Worm (Caenorhabditis elegans) whole organism, mixed stage, embryonic: ENCODE measurements around the gene acy-3.
A peak's percentile ranks its signal among the peaks of the same experiment; 100 is the strongest.

Experiments
- M03D4.4 ChIP-seq: sonication (generic microtip); optimal IDR thresholded peaks from 2 replicates; lab custom pipeline; 2017; ENCODE audit warnings: mild to moderate bottlenecking, missing genetic modification characterization, missing compliant biosample characterization
- bed-3 ChIP-seq: fragments of 200-800 bp; sonication (Bioruptor generic); optimal IDR thresholded peaks from 3 replicates; lab custom pipeline; 2018; ENCODE audit warnings: mild to moderate bottlenecking, missing genetic modification characterization, moderate library complexity, missing compliant biosample characterization
- blmp-1 ChIP-seq: fragments of 150-350 bp; optimal IDR thresholded peaks from 2 replicates; lab custom pipeline; 2014; ENCODE audit warnings: missing biosample characterization, missing genetic modification characterization
- ceh-39 ChIP-seq: fragments of 150-350 bp; optimal IDR thresholded peaks from 2 replicates; lab custom pipeline; 2014; ENCODE audit warnings: missing biosample characterization, missing genetic modification characterization
- ceh-43 ChIP-seq: fragments of 200-800 bp; sonication (Bioruptor generic); optimal IDR thresholded peaks from 2 replicates; lab custom pipeline; 2018; ENCODE audit warnings: mild to moderate bottlenecking, missing genetic modification characterization, moderate library complexity, missing compliant biosample characterization
- ceh-83 ChIP-seq: fragments of 200-800 bp; sonication (Bioruptor generic); optimal IDR thresholded peaks from 2 replicates; lab custom pipeline; 2018; ENCODE audit warnings: mild to moderate bottlenecking, missing genetic modification characterization, missing compliant biosample characterization
- ces-1 ChIP-seq: fragments of 150-350 bp; optimal IDR thresholded peaks from 2 replicates; lab custom pipeline; 2014; ENCODE audit warnings: missing biosample characterization, missing genetic modification reagents, missing genetic modification characterization
- cnd-1 ChIP-seq: fragments of 200-800 bp; sonication (Bioruptor generic); optimal IDR thresholded peaks from 2 replicates; lab custom pipeline; 2018; ENCODE audit warnings: mild to moderate bottlenecking, missing genetic modification characterization, missing compliant biosample characterization
- elt-1 ChIP-seq: sonication (generic microtip); optimal IDR thresholded peaks from 2 replicates; lab custom pipeline; 2017; ENCODE audit warnings: missing genetic modification characterization, mild to moderate bottlenecking, missing compliant biosample characterization, antibody characterized with exemption, moderate library complexity, borderline replicate concordance; ENCODE audit not compliant: insufficient read depth
- elt-3 ChIP-seq: fragments of 150-350 bp; optimal IDR thresholded peaks from 2 replicates; lab custom pipeline; 2014; ENCODE audit warnings: missing biosample characterization, missing genetic modification characterization
- flh-1 ChIP-seq: fragments of 200-800 bp; sonication (Bioruptor generic); optimal IDR thresholded peaks from 2 replicates; lab custom pipeline; 2018; ENCODE audit warnings: mild to moderate bottlenecking, missing genetic modification characterization, moderate library complexity, missing compliant biosample characterization
- ham-2 ChIP-seq: fragments of 200-800 bp; sonication (Bioruptor generic); optimal IDR thresholded peaks from 2 replicates; lab custom pipeline; 2018; ENCODE audit warnings: mild to moderate bottlenecking, missing genetic modification characterization, missing compliant biosample characterization
- hlh-1 ChIP-seq: fragments of 150-350 bp; optimal IDR thresholded peaks from 2 replicates; lab custom pipeline; 2014; ENCODE audit warnings: missing biosample characterization, missing genetic modification reagents, missing genetic modification characterization
- lin-13 ChIP-seq: fragments of 150-350 bp; optimal IDR thresholded peaks from 2 replicates; lab custom pipeline; 2014; ENCODE audit warnings: missing biosample characterization, missing genetic modification characterization
- lin-32 ChIP-seq: fragments of 200-800 bp; sonication (Bioruptor generic); optimal IDR thresholded peaks from 2 replicates; lab custom pipeline; 2018; ENCODE audit warnings: mild to moderate bottlenecking, missing genetic modification characterization, missing compliant biosample characterization
- lsy-2 ChIP-seq: fragments of 150-350 bp; optimal IDR thresholded peaks from 2 replicates; lab custom pipeline; 2014; ENCODE audit warnings: missing biosample characterization, missing genetic modification characterization
- mab-5 ChIP-seq: fragments of 150-350 bp; optimal IDR thresholded peaks from 2 replicates; lab custom pipeline; 2014; ENCODE audit warnings: missing biosample characterization, missing genetic modification characterization
- mep-1 ChIP-seq: fragments of 150-350 bp; optimal IDR thresholded peaks from 2 replicates; lab custom pipeline; 2017; ENCODE audit warnings: missing biosample characterization, missing genetic modification reagents, missing genetic modification characterization, inconsistent platforms
- mls-2 ChIP-seq: sonication (generic microtip); optimal IDR thresholded peaks from 2 replicates; lab custom pipeline; 2016; ENCODE audit warnings: mild to moderate bottlenecking, missing genetic modification characterization, moderate library complexity, missing compliant biosample characterization
- nhr-12 ChIP-seq: fragments of 150-350 bp; optimal IDR thresholded peaks from 2 replicates; lab custom pipeline; 2014; ENCODE audit warnings: missing biosample characterization, missing genetic modification characterization
- nhr-2 ChIP-seq: fragments of 150-350 bp; optimal IDR thresholded peaks from 2 replicates; lab custom pipeline; 2014; ENCODE audit warnings: missing biosample characterization, missing genetic modification characterization
- nhr-237 ChIP-seq: fragments of 150-350 bp; optimal IDR thresholded peaks from 2 replicates; lab custom pipeline; 2014; ENCODE audit warnings: missing biosample characterization, missing genetic modification characterization
- nhr-28 ChIP-seq: fragments of 150-350 bp; optimal IDR thresholded peaks from 2 replicates; lab custom pipeline; 2014; ENCODE audit warnings: missing biosample characterization, missing genetic modification characterization
- nhr-76 ChIP-seq: sonication (generic microtip); optimal IDR thresholded peaks from 2 replicates; lab custom pipeline; 2017; ENCODE audit warnings: missing biosample characterization, missing genetic modification characterization
- pha-4 ChIP-seq: fragments of 150-350 bp; optimal IDR thresholded peaks from 2 replicates; lab custom pipeline; 2018; ENCODE audit warnings: missing biosample characterization, missing genetic modification reagents, missing genetic modification characterization
- sem-2 ChIP-seq: fragments of 200-800 bp; sonication (Bioruptor generic); optimal IDR thresholded peaks from 2 replicates; lab custom pipeline; 2018; ENCODE audit warnings: mild to moderate bottlenecking, missing genetic modification characterization, missing compliant biosample characterization
- snpc-4 ChIP-seq: fragments of 150-350 bp; optimal IDR thresholded peaks from 2 replicates; lab custom pipeline; 2014; ENCODE audit warnings: missing biosample characterization, missing genetic modification characterization
- sptf-1 ChIP-seq: sonication (generic microtip); optimal IDR thresholded peaks from 2 replicates; lab custom pipeline; 2017; ENCODE audit warnings: mild to moderate bottlenecking, missing genetic modification characterization, moderate library complexity, missing compliant biosample characterization
- tbx-8 ChIP-seq: fragments of 200-800 bp; sonication (Bioruptor generic); optimal IDR thresholded peaks from 2 replicates; lab custom pipeline; 2018; ENCODE audit warnings: mild to moderate bottlenecking, missing genetic modification characterization, moderate library complexity, missing compliant biosample characterization
- unc-120 ChIP-seq: sonication (generic microtip); optimal IDR thresholded peaks from 2 replicates; lab custom pipeline; 2017; ENCODE audit warnings: missing genetic modification characterization, missing compliant biosample characterization; ENCODE audit not compliant: poor library complexity, severe bottlenecking
- unc-39 ChIP-seq: fragments of 150-350 bp; optimal IDR thresholded peaks from 2 replicates; lab custom pipeline; 2014; ENCODE audit warnings: missing biosample characterization, missing genetic modification characterization
- zip-8 ChIP-seq: fragments of 150-350 bp; optimal IDR thresholded peaks from 2 replicates; lab custom pipeline; 2014; ENCODE audit warnings: missing biosample characterization, missing genetic modification characterization
- ztf-11 ChIP-seq: fragments of 150-350 bp; optimal IDR thresholded peaks from 2 replicates; lab custom pipeline; 2014; ENCODE audit warnings: missing biosample characterization, missing genetic modification characterization

acy-3 gene

DNA sequence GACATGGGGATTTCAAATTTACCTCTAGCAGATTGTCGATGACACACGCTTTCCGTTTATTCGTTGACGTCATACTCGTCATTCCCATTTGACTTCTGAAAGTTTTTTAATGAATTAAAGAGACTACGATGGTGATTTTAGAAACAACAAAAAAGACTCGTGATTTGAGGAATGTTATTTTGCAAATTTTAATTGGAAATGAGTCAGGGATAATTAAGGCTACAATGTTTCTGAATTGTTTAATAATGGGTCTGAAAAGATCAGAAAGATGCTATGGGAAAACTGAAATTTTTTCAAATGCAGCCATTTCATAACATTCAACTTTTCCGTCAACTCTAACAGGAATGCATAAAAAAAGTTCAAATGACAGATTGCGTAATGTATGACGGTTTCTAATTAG, 20.8 kb downstream of the acy-3 start, which contains the start of gene C44F1.1:
Gene C44F1.1, minus strand, starts transcription at position 101 of the 400 bp plus-strand sequence.
- TF ChIP-seq lin-13 (no peak), unc-120 (no peak), nhr-76 (tag; lab: Kevin White, UChicago) (no peak), elt-1 (tag; lab: Kevin White, UChicago) (no peak), bed-3 (GFP tag; lab: Kevin White, UChicago) (no peak), M03D4.4 (tag; lab: Kevin White, UChicago) (no peak), zip-8 (tag; lab: Kevin White, UChicago) (peak; percentile 34), elt-3 (tag; lab: Kevin White, UChicago) (no peak)

DNA sequence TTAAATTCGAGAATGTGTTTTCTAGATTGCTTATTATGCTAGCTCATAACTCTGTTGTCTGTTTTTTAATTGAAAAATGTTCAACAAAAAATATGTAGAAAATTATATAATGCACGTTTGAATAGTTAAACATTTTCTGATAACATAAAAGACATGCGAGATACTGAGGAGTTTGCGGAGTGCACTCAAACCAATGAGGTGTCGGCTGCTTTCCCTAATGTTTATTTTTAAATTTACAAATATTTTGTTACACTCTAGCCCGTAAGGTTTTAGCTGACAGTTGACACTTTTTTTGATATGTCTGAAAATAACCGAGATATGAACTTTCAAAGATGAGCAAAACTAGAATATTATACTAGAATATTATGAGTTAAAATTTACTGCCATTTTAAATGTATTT, 21.7 kb downstream of the acy-3 start:
- TF ChIP-seq M03D4.4 (tag; lab: Kevin White, UChicago) (no peak), sptf-1 (tag; lab: Kevin White, UChicago) (no peak), tbx-8 (GFP tag; lab: Kevin White, UChicago) (no peak), sem-2 (GFP tag; lab: Kevin White, UChicago) (no peak)

DNA sequence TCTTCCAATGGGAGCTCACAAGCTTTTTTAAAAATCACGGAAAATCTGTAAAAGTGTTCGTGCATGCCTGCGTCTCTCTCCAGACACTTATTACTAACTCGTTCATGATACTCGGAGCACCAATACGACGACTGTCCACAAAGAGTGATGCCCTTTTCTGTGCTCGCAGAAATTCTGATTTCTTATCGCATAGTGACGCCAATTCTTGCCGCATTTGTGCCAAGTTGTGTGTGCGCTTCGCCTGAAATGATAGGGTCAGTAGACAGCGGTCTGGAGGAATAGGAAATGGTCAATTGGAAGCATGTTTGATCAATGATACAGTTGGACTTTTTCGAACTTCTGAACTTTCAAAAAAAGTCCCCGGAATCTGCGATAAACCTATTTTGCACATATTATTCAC, 22.2 kb downstream of the acy-3 start:
- no peak for TF ChIP-seq ces-1 (GFP tag; lab: Kevin White, UChicago)
- no peak for TF ChIP-seq ceh-39 (tag; lab: Kevin White, UChicago)
- no peak for TF ChIP-seq pha-4 (tag; lab: Kevin White, UChicago)

DNA sequence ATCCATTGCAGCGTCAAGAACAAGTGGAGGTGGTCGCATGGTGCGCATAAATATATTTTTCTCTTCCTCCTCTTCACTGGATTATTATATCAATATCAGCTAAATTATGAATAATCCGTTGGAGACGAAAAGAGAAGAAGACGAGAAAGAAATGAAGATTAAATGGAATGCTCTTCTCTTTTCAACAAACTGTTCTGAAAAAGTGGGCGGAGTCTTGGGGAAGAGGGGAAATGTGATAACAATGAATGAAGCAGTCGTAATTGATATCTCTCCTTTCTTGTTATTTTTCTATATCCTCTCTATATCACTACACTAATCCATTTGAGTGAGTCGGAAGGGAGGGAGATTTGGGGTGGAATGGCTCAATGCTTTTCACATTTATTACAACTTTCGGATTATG, 27.0 kb downstream of the acy-3 start, which contains the start of gene arcp-1:
Gene arcp-1, minus strand, starts transcription at position 101 of the 400 bp plus-strand sequence.
- TF ChIP-seq ceh-83 (GFP tag; lab: Kevin White, UChicago) (no peak), ces-1 (GFP tag; lab: Kevin White, UChicago) (no peak), nhr-12 (tag; lab: Kevin White, UChicago) (no peak), snpc-4 (no peak), bed-3 (GFP tag; lab: Kevin White, UChicago) (no peak), elt-1 (tag; lab: Kevin White, UChicago) (no peak), flh-1 (GFP tag; lab: Kevin White, UChicago) (no peak), zip-8 (tag; lab: Kevin White, UChicago) (no peak)

DNA sequence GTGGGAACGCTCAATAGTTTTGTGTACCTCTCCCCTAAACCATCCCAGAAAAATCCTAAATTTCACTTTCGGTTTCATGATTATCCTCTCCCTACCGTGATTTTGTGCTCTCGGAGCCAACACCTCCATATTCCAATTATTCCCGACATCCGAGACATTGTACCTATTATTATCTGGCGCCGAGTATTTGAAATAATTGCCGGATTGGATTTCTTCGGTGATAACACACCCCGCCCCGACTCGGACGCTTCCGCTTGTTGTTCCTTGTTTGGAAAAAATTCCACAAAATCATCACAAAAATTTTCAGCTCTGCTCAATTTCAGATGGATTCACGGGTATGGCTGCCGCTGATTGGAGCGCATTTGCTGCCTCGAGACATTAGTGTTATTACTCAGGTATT, 41.1 kb downstream of the acy-3 start, which contains the start of gene lin-48:
Gene lin-48, plus strand, starts transcription at position 301 of the 400 bp plus-strand sequence.
- no peak for TF ChIP-seq ceh-39 (tag; lab: Kevin White, UChicago)
- TF ChIP-seq nhr-76 (tag; lab: Kevin White, UChicago) = no peak
- no peak for TF ChIP-seq hlh-1
- TF ChIP-seq mab-5 (tag; lab: Kevin White, UChicago) = no peak
- no peak for TF ChIP-seq elt-3 (tag; lab: Kevin White, UChicago)
- no peak for TF ChIP-seq lin-13
- TF ChIP-seq mls-2 = no peak
- no peak for TF ChIP-seq nhr-2 (tag; lab: Kevin White, UChicago)
- TF ChIP-seq sptf-1 (tag; lab: Kevin White, UChicago) = no peak
- no peak for TF ChIP-seq ces-1 (GFP tag; lab: Kevin White, UChicago)
- no peak for TF ChIP-seq ztf-11 (tag; lab: Kevin White, UChicago)
- TF ChIP-seq lin-32 (GFP tag; lab: Kevin White, UChicago) = no peak
- TF ChIP-seq flh-1 (GFP tag; lab: Kevin White, UChicago) = no peak
- TF ChIP-seq blmp-1 (tag; lab: Kevin White, UChicago) = no peak
- no peak for TF ChIP-seq snpc-4
- TF ChIP-seq pha-4 (tag; lab: Kevin White, UChicago) = no peak
- TF ChIP-seq sem-2 (GFP tag; lab: Kevin White, UChicago) = no peak
- TF ChIP-seq lsy-2 = no peak
- TF ChIP-seq nhr-237 (tag; lab: Kevin White, UChicago) = no peak
- TF ChIP-seq unc-39 = no peak

DNA sequence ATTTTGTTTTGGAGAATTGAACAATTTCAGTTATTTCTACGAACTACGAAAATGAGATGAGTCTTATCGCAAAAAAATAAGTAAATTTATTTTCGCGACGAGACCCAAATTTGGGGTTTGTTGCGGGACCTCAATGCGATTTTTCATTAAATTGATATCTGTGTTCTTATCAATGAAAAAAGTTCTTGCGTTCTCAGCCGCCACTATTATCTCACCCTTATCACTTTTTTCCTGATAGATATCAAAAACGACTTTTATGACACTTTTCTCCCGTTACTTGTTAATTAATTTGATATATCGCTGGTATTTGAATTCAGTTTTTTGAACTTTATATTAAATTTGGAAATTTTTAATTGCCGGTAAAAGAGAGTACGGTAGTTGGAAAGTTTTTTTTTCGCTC, 42.9 kb downstream of the acy-3 start:
- TF ChIP-seq nhr-28 (tag; lab: Kevin White, UChicago) (no peak), mep-1 (tag; lab: Kevin White, UChicago) (no peak), mls-2 (no peak), cnd-1 (tag; lab: Kevin White, UChicago) (no peak), tbx-8 (GFP tag; lab: Kevin White, UChicago) (no peak), nhr-76 (tag; lab: Kevin White, UChicago) (no peak), snpc-4 (no peak), lsy-2 (no peak), elt-3 (tag; lab: Kevin White, UChicago) (no peak), ceh-43 (GFP tag; lab: Kevin White, UChicago) (no peak), unc-120 (no peak), ham-2 (GFP tag; lab: Kevin White, UChicago) (no peak), nhr-237 (tag; lab: Kevin White, UChicago) (no peak)
